Fruit fly (Drosophila melanogaster) whole organism, adult: Measurements from ENCODE around the gene CG4259.

Source experiments
- CG11617 ChIP-seq: fragments of 200-800 bp; sonication (Bioruptor generic); optimal IDR thresholded peaks from 2 replicates; lab custom pipeline; 2017; ENCODE audit warnings: mild to moderate bottlenecking, missing biosample characterization, missing genetic modification reagents, missing genetic modification characterization
- CG12768 ChIP-seq: fragments of 200-800 bp; sonication (Bioruptor generic); optimal IDR thresholded peaks from 2 replicates; lab custom pipeline; 2017; ENCODE audit warnings: missing biosample characterization, missing genetic modification characterization, mild to moderate bottlenecking, moderate library complexity, missing genetic modification reagents
- CG14711 ChIP-seq: fragments of 200-800 bp; sonication (Bioruptor generic); optimal IDR thresholded peaks from 2 replicates; lab custom pipeline; 2018; ENCODE audit warnings: missing biosample characterization, mild to moderate bottlenecking, missing genetic modification characterization, moderate library complexity
- CG1620 ChIP-seq: fragments of 200-800 bp; sonication (Bioruptor generic); optimal IDR thresholded peaks from 2 replicates; lab custom pipeline; 2016; ENCODE audit warnings: missing biosample characterization, missing genetic modification characterization
- CG33017 ChIP-seq: fragments of 200-800 bp; sonication (Bioruptor generic); optimal IDR thresholded peaks from 2 replicates; lab custom pipeline; 2018; ENCODE audit warnings: missing biosample characterization, mild to moderate bottlenecking, missing genetic modification characterization, moderate library complexity
- CG5204 ChIP-seq: fragments of 200-800 bp; sonication (Bioruptor generic); optimal IDR thresholded peaks from 2 replicates; lab custom pipeline; 2016; ENCODE audit warnings: missing biosample characterization, missing genetic modification characterization
- CG7045 ChIP-seq: fragments of 200-800 bp; sonication (Bioruptor generic); optimal IDR thresholded peaks from 2 replicates; lab custom pipeline; 2017; ENCODE audit warnings: missing biosample characterization, mild to moderate bottlenecking, missing genetic modification characterization
- CG7101 ChIP-seq: fragments of 200-800 bp; sonication (Bioruptor generic); optimal IDR thresholded peaks from 2 replicates; lab custom pipeline; 2018; ENCODE audit warnings: missing biosample characterization, mild to moderate bottlenecking, missing genetic modification characterization, moderate library complexity
- Clk ChIP-seq: fragments of 200-800 bp; sonication (Bioruptor generic); optimal IDR thresholded peaks from 2 replicates; lab custom pipeline; 2017; ENCODE audit warnings: missing biosample characterization, missing genetic modification characterization
- Crg-1 ChIP-seq: fragments of 200-800 bp; sonication (Bioruptor generic); optimal IDR thresholded peaks from 2 replicates; lab custom pipeline; 2016; ENCODE audit warnings: missing biosample characterization, missing genetic modification characterization
- Hr96 ChIP-seq: fragments of 200-800 bp; sonication (Bioruptor generic); optimal IDR thresholded peaks from 2 replicates; lab custom pipeline; 2016; ENCODE audit warnings: missing biosample characterization, missing genetic modification characterization
- Mnt ChIP-seq: fragments of 200-800 bp; sonication (Bioruptor generic); optimal IDR thresholded peaks from 2 replicates; lab custom pipeline; 2016; ENCODE audit warnings: missing biosample characterization, mild to moderate bottlenecking, missing genetic modification characterization
- bab1 ChIP-seq: fragments of 200-800 bp; sonication (Bioruptor generic); optimal IDR thresholded peaks from 3 replicates; lab custom pipeline; 2019; ENCODE audit warnings: missing biosample characterization, mild to moderate bottlenecking, missing genetic modification characterization, moderate library complexity
- cic ChIP-seq: fragments of 200-800 bp; sonication (Bioruptor generic); optimal IDR thresholded peaks from 2 replicates; lab custom pipeline; 2017; ENCODE audit warnings: missing biosample characterization, mild to moderate bottlenecking, missing genetic modification characterization, moderate library complexity
- cnc ChIP-seq, 2 experiments: fragments of >200 bp; optimal IDR thresholded peaks; 2 replicates each; lab custom pipeline; 2017
- kay ChIP-seq: fragments of 200-800 bp; sonication (Bioruptor generic); peaks from one replicate; lab custom pipeline; 2016; ENCODE audit warnings: missing biosample characterization, missing genetic modification characterization, borderline replicate concordance
- ovo ChIP-seq: fragments of 200-800 bp; sonication (Bioruptor generic); optimal IDR thresholded peaks from 2 replicates; lab custom pipeline; 2016; ENCODE audit warnings: missing biosample characterization, missing genetic modification characterization
- pad ChIP-seq: fragments of 200-800 bp; sonication (Bioruptor generic); optimal IDR thresholded peaks from 3 replicates; lab custom pipeline; 2017; ENCODE audit warnings: missing biosample characterization, missing genetic modification characterization, mild to moderate bottlenecking, moderate library complexity, missing genetic modification reagents
- tj ChIP-seq: fragments of 200-800 bp; sonication (Bioruptor generic); optimal IDR thresholded peaks from 3 replicates; lab custom pipeline; 2017; ENCODE audit warnings: missing biosample characterization, mild to moderate bottlenecking, missing genetic modification characterization, moderate library complexity
- toe ChIP-seq: fragments of 200-800 bp; sonication (Bioruptor generic); optimal IDR thresholded peaks from 2 replicates; lab custom pipeline; 2016; ENCODE audit warnings: missing biosample characterization, missing genetic modification characterization

The CG4259 gene

dm6 chr2L:2168894-2169456 lies 39.9 kb upstream of the CG4259 start:
- peak; percentile 32 for TF ChIP-seq ovo (GFP tag; lab: Kevin White, UChicago)
- peak; percentile 35 for TF ChIP-seq cic
- TF ChIP-seq CG1620 (GFP tag; lab: Kevin White, UChicago) = no peak
- TF ChIP-seq kay = peak; percentile 34

- TF ChIP-seq CG33017 (no peak), Mnt (no peak), CG7045 (no peak), cic (no peak)
Measured at dm6 chr2L:2168184-2168893, 39.3 kb upstream of the CG4259 start.

dm6 chr2L:2166958-2167707 lies 38.1 kb upstream of the CG4259 start:
- TF ChIP-seq Mnt (no peak), ovo (GFP tag; lab: Kevin White, UChicago) (no peak), tj (no peak), CG33017 (no peak), bab1 (GFP tag; lab: Kevin White, UChicago) (no peak), CG11617 (GFP tag; lab: Kevin White, UChicago) (no peak), CG1620 (GFP tag; lab: Kevin White, UChicago) (no peak), Hr96 (GFP tag; lab: Kevin White, UChicago) (no peak), cic (no peak), toe (GFP tag; lab: Kevin White, UChicago) (no peak), cnc (optimal IDR thresholded peaks at IDR 0.05; lab: Kevin White, UChicago) (no peak)

dm6 chr2L:2165864-2166263 lies 36.8 kb upstream of the CG4259 start:
- TF ChIP-seq CG14711 (tag; lab: Kevin White, UChicago) (peak; percentile 26), CG33017 (no peak), pad (GFP tag; lab: Kevin White, UChicago) (peak; percentile 19), tj (peak; percentile 100), cic (peak; percentile 51), CG11617 (GFP tag; lab: Kevin White, UChicago) (peak; percentile 56), cnc (optimal IDR thresholded peaks at IDR 0.05; lab: Kevin White, UChicago) (no peak), bab1 (GFP tag; lab: Kevin White, UChicago) (peak; percentile 31), toe (GFP tag; lab: Kevin White, UChicago) (peak; percentile 4), Hr96 (GFP tag; lab: Kevin White, UChicago) (no peak), CG1620 (GFP tag; lab: Kevin White, UChicago) (peak; percentile 6), CG7101 (tag; lab: Kevin White, UChicago) (peak; percentile 19), CG12768 (peak; percentile 27), Mnt (peak; percentile 69), Crg-1 (GFP tag; lab: Kevin White, UChicago) (no peak)

- no peak for TF ChIP-seq CG5204
- no peak for TF ChIP-seq kay
- TF ChIP-seq cic = no peak
- TF ChIP-seq CG33017 = no peak
- no peak for TF ChIP-seq CG11617 (GFP tag; lab: Kevin White, UChicago)
- no peak for TF ChIP-seq CG7045
- no peak for TF ChIP-seq Crg-1 (GFP tag; lab: Kevin White, UChicago)
- no peak for TF ChIP-seq CG7101 (tag; lab: Kevin White, UChicago)
- no peak for TF ChIP-seq Clk (GFP tag; lab: Kevin White, UChicago)
Measured at dm6 chr2L:2165238-2165577, 36.2 kb upstream of the CG4259 start.

- TF ChIP-seq CG7101 (tag; lab: Kevin White, UChicago) (no peak), pad (GFP tag; lab: Kevin White, UChicago) (peak; percentile 3), Clk (GFP tag; lab: Kevin White, UChicago) (no peak), CG14711 (tag; lab: Kevin White, UChicago) (no peak), Crg-1 (GFP tag; lab: Kevin White, UChicago) (no peak)
Measured at dm6 chr2L:2164520-2165237, 35.6 kb upstream of the CG4259 start.

- TF ChIP-seq toe (GFP tag; lab: Kevin White, UChicago) (no peak), CG7045 (no peak), ovo (GFP tag; lab: Kevin White, UChicago) (no peak), CG14711 (tag; lab: Kevin White, UChicago) (no peak), bab1 (GFP tag; lab: Kevin White, UChicago) (no peak), cnc (optimal IDR thresholded peaks at IDR 0.05; lab: Kevin White, UChicago) (no peak), CG33017 (no peak), CG12768 (no peak), Clk (GFP tag; lab: Kevin White, UChicago) (no peak)
Measured at dm6 chr2L:2163568-2163953, 34.5 kb upstream of the CG4259 start.
